Fruit fly (Drosophila melanogaster) whole organism, embryonic: ENCODE results near the gene Rab3-GAP.
A peak's percentile ranks its signal among the peaks of the same experiment; 100 is the strongest.

ENCODE experiments used
- Abd-B ChIP-seq: fragments of 200-800 bp; sonication (Bioruptor generic); optimal IDR thresholded peaks from 2 replicates; lab custom pipeline; 2018; ENCODE audit warnings: missing biosample characterization, mild to moderate bottlenecking, missing genetic modification characterization, moderate library complexity
- Aef1 ChIP-seq: fragments of 200-800 bp; sonication (Bioruptor generic); IDR thresholded peaks from 3 replicates; pipeline ENCODE4 v1.3.6; 2022; ENCODE audit warnings: missing biosample characterization, missing genetic modification characterization
- Awh ChIP-seq: fragments of 200-800 bp; sonication (Bioruptor generic); IDR thresholded peaks from 2 replicates; pipeline ENCODE4, ENCODE4 v1.3.6; 2022; ENCODE audit warnings: missing biosample characterization, missing genetic modification characterization
- CG11560 ChIP-seq: fragments of 200-800 bp; sonication (Bioruptor generic); IDR thresholded peaks from 3 replicates; pipeline ENCODE4 v1.3.6; 2022; ENCODE audit warnings: missing biosample characterization, missing genetic modification characterization
- CG14441 ChIP-seq: fragments of 200-800 bp; sonication (Bioruptor generic); IDR thresholded peaks from 2 replicates; pipeline ENCODE4 v1.3.6; 2022; ENCODE audit warnings: missing biosample characterization, missing genetic modification characterization
- CG14710 ChIP-seq: fragments of 200-800 bp; sonication (Bioruptor generic); optimal IDR thresholded peaks from 3 replicates; lab custom pipeline; 2019; ENCODE audit warnings: missing biosample characterization, mild to moderate bottlenecking, missing genetic modification characterization, moderate library complexity
- CG15514 ChIP-seq: fragments of 200-800 bp; sonication (Bioruptor generic); optimal IDR thresholded peaks from 3 replicates; lab custom pipeline; 2017; ENCODE audit warnings: missing biosample characterization, missing genetic modification characterization, mild to moderate bottlenecking, moderate library complexity, missing genetic modification reagents
- CG16813 ChIP-seq: fragments of 200-800 bp; sonication (Bioruptor generic); IDR thresholded peaks from 3 replicates; pipeline ENCODE4 v1.3.6; 2022; ENCODE audit warnings: missing biosample characterization, missing genetic modification characterization; ENCODE audit not compliant: partially characterized antibody
- CG17612 ChIP-seq: fragments of 200-800 bp; sonication (Bioruptor generic); IDR thresholded peaks from 2 replicates; pipeline ENCODE4 v1.3.6; 2022; ENCODE audit warnings: missing biosample characterization, missing genetic modification characterization
- CG18764 ChIP-seq: fragments of 200-800 bp; sonication (Bioruptor generic); optimal IDR thresholded peaks from 3 replicates; lab custom pipeline; 2016; ENCODE audit warnings: missing biosample characterization, missing genetic modification characterization
- CG2199 ChIP-seq: fragments of 200-800 bp; sonication (Bioruptor generic); IDR thresholded peaks from 3 replicates; pipeline ENCODE4 v1.3.6; 2022; ENCODE audit warnings: missing biosample characterization, missing genetic modification characterization
- CG31365 ChIP-seq: fragments of 200-800 bp; sonication (Bioruptor generic); optimal IDR thresholded peaks from 2 replicates; lab custom pipeline; 2018; ENCODE audit warnings: missing biosample characterization, mild to moderate bottlenecking, missing genetic modification characterization
- CG34224 ChIP-seq: fragments of 200-800 bp; sonication (Bioruptor generic); IDR thresholded peaks from 3 replicates; pipeline ENCODE4 v1.3.6; 2022; ENCODE audit warnings: missing biosample characterization, missing genetic modification characterization; ENCODE audit not compliant: partially characterized antibody
- CG4328 ChIP-seq: fragments of 200-800 bp; sonication (Bioruptor generic); optimal IDR thresholded peaks from 3 replicates; lab custom pipeline; 2017; ENCODE audit warnings: missing biosample characterization, missing genetic modification reagents, missing genetic modification characterization
- CG43689 ChIP-seq: fragments of 200-800 bp; sonication (Bioruptor generic); IDR thresholded peaks from 2 replicates; pipeline ENCODE4 v1.3.6; 2022; ENCODE audit warnings: missing biosample characterization, missing genetic modification characterization
- CG4820 ChIP-seq: fragments of 200-800 bp; sonication (Bioruptor generic); optimal IDR thresholded peaks from 3 replicates; lab custom pipeline; 2016; ENCODE audit warnings: missing biosample characterization, missing genetic modification characterization
- CG6272 ChIP-seq: fragments of 200-800 bp; sonication (Bioruptor generic); IDR thresholded peaks from 2 replicates; pipeline ENCODE4 v1.3.6; 2022; ENCODE audit warnings: missing biosample characterization, missing genetic modification characterization
- CG6654 ChIP-seq: fragments of 200-800 bp; sonication (Bioruptor generic); optimal IDR thresholded peaks from 2 replicates; lab custom pipeline; 2017; ENCODE audit warnings: missing biosample characterization, mild to moderate bottlenecking, missing genetic modification characterization
- CG6683 ChIP-seq: fragments of 200-800 bp; sonication (Bioruptor generic); optimal IDR thresholded peaks from 2 replicates; lab custom pipeline; 2017; ENCODE audit warnings: missing biosample characterization, mild to moderate bottlenecking, missing genetic modification characterization, missing genetic modification reagents
- D ChIP-seq, 2 experiments: fragments of 200-800 bp in 1 of 2; fragments of >200 bp in 1 of 2; sonication (Bioruptor generic) in 1 of 2; optimal IDR thresholded peaks; 2 replicates in 1 of 2; 3 replicates in 1 of 2; lab custom pipeline; 2017; ENCODE audit warnings: mild to moderate bottlenecking in 1 of 2, missing biosample characterization in 1 of 2, missing genetic modification characterization in 1 of 2, missing genetic modification reagents in 1 of 2
- Doc2 ChIP-seq: fragments of 200-800 bp; sonication (Bioruptor generic); IDR thresholded peaks from 2 replicates; pipeline ENCODE4 v1.3.6; 2022; ENCODE audit warnings: missing biosample characterization, missing genetic modification characterization
- ERR ChIP-seq: fragments of 200-800 bp; sonication (Bioruptor generic); optimal IDR thresholded peaks from 2 replicates; lab custom pipeline; 2016; ENCODE audit warnings: missing biosample characterization, missing genetic modification characterization
- Eip74EF ChIP-seq, 2 experiments: fragments of 200-800 bp in 1 of 2; fragments of >200 bp in 1 of 2; sonication (Bioruptor generic) in 1 of 2; optimal IDR thresholded peaks; 2 replicates each; lab custom pipeline; 2017 to 2019; ENCODE audit warnings: missing biosample characterization in 2 of 2, missing genetic modification characterization in 2 of 2, mild to moderate bottlenecking in 1 of 2, moderate library complexity in 1 of 2
- HHEX ChIP-seq: fragments of 200-800 bp; sonication (Bioruptor generic); optimal IDR thresholded peaks from 3 replicates; lab custom pipeline; 2017; ENCODE audit warnings: missing biosample characterization, mild to moderate bottlenecking, missing genetic modification characterization, missing genetic modification reagents
- Hr51 ChIP-seq, 2 experiments: fragments of 200-800 bp; sonication (Bioruptor generic); optimal IDR thresholded peaks; 2 replicates in 1 of 2; 3 replicates in 1 of 2; lab custom pipeline; 2016 to 2018; ENCODE audit warnings: missing biosample characterization in 2 of 2, missing genetic modification characterization in 2 of 2, mild to moderate bottlenecking in 1 of 2, moderate library complexity in 1 of 2
- Oli ChIP-seq: fragments of 200-800 bp; sonication (Bioruptor generic); optimal IDR thresholded peaks from 2 replicates; lab custom pipeline; 2018; ENCODE audit warnings: missing biosample characterization, mild to moderate bottlenecking, missing genetic modification characterization, moderate library complexity
- Sin3A ChIP-seq: fragments of >200 bp; optimal IDR thresholded peaks from 2 replicates; lab custom pipeline; 2018
- Stat92E ChIP-seq, 3 experiments: fragments of >200 bp in 2 of 3; fragments of 200-800 bp in 1 of 3; sonication (Bioruptor generic) in 1 of 3; optimal IDR thresholded peaks; 2 replicates each; lab custom pipeline; 2017 to 2019; ENCODE audit warnings: missing biosample characterization in 3 of 3, missing genetic modification characterization in 3 of 3, mild to moderate bottlenecking in 1 of 3, moderate library complexity in 1 of 3
- Trl ChIP-seq, 3 experiments: fragments of >200 bp in 2 of 3; fragments of 200-800 bp in 1 of 3; sonication (Bioruptor generic) in 1 of 3; optimal IDR thresholded peaks; 2 replicates in 1 of 3; 3 replicates in 2 of 3; lab custom pipeline; 2016 to 2017; ENCODE audit warnings: missing biosample characterization in 1 of 3, missing genetic modification characterization in 1 of 3
- Usf ChIP-seq: fragments of 200-800 bp; sonication (Bioruptor generic); optimal IDR thresholded peaks from 2 replicates; lab custom pipeline; 2017; ENCODE audit warnings: missing genotype, missing biosample characterization, missing genetic modification characterization
- br ChIP-seq: fragments of >200 bp; optimal IDR thresholded peaks from 2 replicates; lab custom pipeline; 2017
- cas ChIP-seq: fragments of 200-800 bp; sonication (Bioruptor generic); IDR thresholded peaks from 2 replicates; pipeline ENCODE4 v1.3.6; 2022; ENCODE audit warnings: missing biosample characterization, missing genetic modification characterization
- ci ChIP-seq: fragments of 200-800 bp; sonication (Bioruptor generic); IDR thresholded peaks from 3 replicates; pipeline ENCODE4 v1.3.6; 2022; ENCODE audit warnings: missing biosample characterization, missing genetic modification characterization
- da ChIP-seq: fragments of 200-800 bp; sonication (Bioruptor generic); optimal IDR thresholded peaks from 2 replicates; lab custom pipeline; 2016; ENCODE audit warnings: missing biosample characterization, missing genetic modification characterization
- danr ChIP-seq: fragments of 200-800 bp; sonication (Bioruptor generic); IDR thresholded peaks from 2 replicates; pipeline ENCODE4 v1.3.6; 2022; ENCODE audit warnings: missing biosample characterization, missing genetic modification characterization
- ham ChIP-seq: fragments of 200-800 bp; sonication (Bioruptor generic); IDR thresholded peaks from 2 replicates; pipeline ENCODE4 v1.3.6; 2022; ENCODE audit warnings: missing biosample characterization, missing genetic modification characterization
- hkb ChIP-seq, 2 experiments: fragments of 200-800 bp in 1 of 2; fragments of >200 bp in 1 of 2; sonication (Bioruptor generic) in 1 of 2; IDR thresholded peaks in 1 of 2; optimal IDR thresholded peaks in 1 of 2; 2 replicates each; pipeline versions ENCODE4 v1.3.6 to Lab custom; 2017 to 2022; ENCODE audit warnings: missing biosample characterization in 1 of 2, missing genetic modification characterization in 1 of 2
- kay ChIP-seq: fragments of 200-800 bp; sonication (Bioruptor generic); optimal IDR thresholded peaks from 2 replicates; lab custom pipeline; 2016; ENCODE audit warnings: missing biosample characterization, missing genetic modification characterization
- odd ChIP-seq: fragments of 200-800 bp; sonication (Bioruptor generic); optimal IDR thresholded peaks from 2 replicates; lab custom pipeline; 2017; ENCODE audit warnings: missing biosample characterization, mild to moderate bottlenecking, missing genetic modification characterization
- peb ChIP-seq: fragments of 200-800 bp; sonication (Bioruptor generic); IDR thresholded peaks from 2 replicates; pipeline ENCODE4 v1.3.6; 2022; ENCODE audit warnings: missing biosample characterization, missing genetic modification characterization
- pho ChIP-seq: fragments of 200-800 bp; sonication (Bioruptor generic); optimal IDR thresholded peaks from 2 replicates; lab custom pipeline; 2016; ENCODE audit warnings: missing biosample characterization, missing genetic modification characterization
- phol ChIP-seq: fragments of 200-800 bp; sonication (Bioruptor generic); optimal IDR thresholded peaks from 3 replicates; lab custom pipeline; 2018; ENCODE audit warnings: missing biosample characterization, mild to moderate bottlenecking, missing genetic modification characterization, moderate library complexity
- pros ChIP-seq: fragments of 200-800 bp; sonication (Bioruptor generic); optimal IDR thresholded peaks from 3 replicates; lab custom pipeline; 2019; ENCODE audit warnings: missing biosample characterization, mild to moderate bottlenecking, missing genetic modification characterization, moderate library complexity
- sens-2 ChIP-seq: fragments of 200-800 bp; sonication (Bioruptor generic); IDR thresholded peaks from 2 replicates; pipeline ENCODE4 v1.3.6; 2022; ENCODE audit warnings: missing biosample characterization, missing genetic modification characterization
- seq ChIP-seq: fragments of 200-800 bp; sonication (Bioruptor generic); IDR thresholded peaks from 2 replicates; pipeline ENCODE4 v1.3.6; 2022; ENCODE audit warnings: missing biosample characterization, missing genetic modification characterization
- tin ChIP-seq: fragments of 200-800 bp; sonication (Bioruptor generic); optimal IDR thresholded peaks from 3 replicates; lab custom pipeline; 2016; ENCODE audit warnings: missing biosample characterization, missing genetic modification characterization
- toy ChIP-seq: fragments of 200-800 bp; sonication (Bioruptor generic); IDR thresholded peaks from 2 replicates; pipeline ENCODE4 v1.3.6; 2022; ENCODE audit warnings: missing biosample characterization, missing genetic modification characterization
- zf30C ChIP-seq: fragments of 200-800 bp; sonication (Bioruptor generic); optimal IDR thresholded peaks from 3 replicates; lab custom pipeline; 2018; ENCODE audit warnings: missing biosample characterization, mild to moderate bottlenecking, missing genetic modification characterization

Gene Rab3-GAP

DNA sequence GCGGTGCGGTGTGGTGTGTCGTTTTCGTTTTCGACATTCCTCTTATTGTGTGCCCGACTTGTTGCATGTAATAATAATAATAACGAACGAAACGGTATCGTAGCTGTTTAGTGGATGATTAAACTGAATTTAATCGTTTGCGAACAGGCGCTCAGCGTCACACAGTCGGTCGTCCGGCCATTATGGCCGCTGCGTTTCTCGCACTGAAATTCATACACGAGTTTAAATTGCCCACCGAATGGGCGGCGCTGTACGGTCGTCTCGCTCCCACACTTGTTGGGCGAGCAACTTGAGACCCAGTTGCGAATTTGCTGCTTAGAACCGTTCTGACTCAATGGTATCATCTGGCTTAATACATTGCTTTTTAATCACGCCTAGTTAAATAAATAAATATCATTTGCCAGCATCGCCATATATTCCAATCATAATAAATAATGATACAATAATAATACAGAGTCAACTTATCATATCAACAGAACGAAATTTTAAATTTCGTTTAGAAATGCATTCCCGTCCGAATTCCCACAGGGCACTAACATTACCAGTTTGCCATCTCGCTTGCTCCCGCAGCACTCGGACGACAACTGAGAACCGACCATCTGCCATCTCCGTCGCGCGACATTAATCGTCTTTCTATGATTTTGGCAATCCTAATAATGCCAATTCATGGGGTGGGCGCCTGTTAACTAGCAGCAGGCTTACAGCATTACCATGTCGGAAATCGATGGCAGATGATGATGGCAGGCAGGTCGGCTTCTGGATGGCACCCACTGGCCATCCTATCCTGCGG, 51.9 kb downstream of the Rab3-GAP start (continued):
- TF ChIP-seq CG15514 (GFP tag; lab: Kevin White, UChicago) (peak; percentile 86), Stat92E (GFP tag; optimal IDR thresholded peaks at IDR 0.05; lab: Kevin White, UChicago) (no peak), CG4328 (peak; percentile 94), CG6272 (peak; percentile 86), phol (tag; lab: Kevin White, UChicago) (peak; percentile 91), tin (GFP tag; lab: Kevin White, UChicago) (peak; percentile 85), odd (GFP tag; lab: Kevin White, UChicago) (peak; percentile 50), CG31365 (tag; lab: Kevin White, UChicago) (peak; percentile 67), kay (peak; percentile 89), seq (GFP tag; lab: Robert Waterston, UW) (no peak), Aef1 (GFP tag; lab: Robert Waterston, UW) (no peak), CG4820 (GFP tag; lab: Kevin White, UChicago) (peak; percentile 72), ci (GFP tag; lab: Robert Waterston, UW) (no peak), CG18764 (GFP tag; lab: Kevin White, UChicago) (peak; percentile 80), Hr51 (GFP tag; optimal IDR thresholded peaks at IDR 0.05; lab: Kevin White, UChicago) (peak; percentile 71 to 92), pho (peak; percentile 90), HHEX (peak; percentile 89), Trl (optimal IDR thresholded peaks at IDR 0.05; lab: Kevin White, UChicago) (no peak), Trl (GFP tag; optimal IDR thresholded peaks at IDR 0.05; lab: Kevin White, UChicago) (peak; percentile 38), peb (GFP tag; lab: Robert Waterston, UW) (no peak), CG14710 (tag; lab: Kevin White, UChicago) (peak; percentile 86), CG43689 (no peak), zf30C (GFP tag; lab: Kevin White, UChicago) (no peak), CG16813 (no peak), ham (no peak), da (GFP tag; lab: Kevin White, UChicago) (no peak), CG11560 (tag; lab: Robert Waterston, UW) (no peak), Abd-B (GFP tag; lab: Kevin White, UChicago) (peak; percentile 83), Sin3A (lab: Kevin White, UChicago) (no peak), Doc2 (GFP tag; lab: Robert Waterston, UW) (no peak), sens-2 (GFP tag; lab: Robert Waterston, UW) (no peak), pros (GFP tag; lab: Kevin White, UChicago) (no peak), danr (GFP tag; lab: Robert Waterston, UW) (no peak), hkb (optimal IDR thresholded peaks at IDR 0.05; lab: Kevin White, UChicago) (peak; percentile 43), hkb (GFP tag; IDR thresholded peaks at IDR 0.05; lab: Robert Waterston, UW) (no peak), D (optimal IDR thresholded peaks at IDR 0.05; lab: Kevin White, UChicago) (no peak), D (GFP tag; optimal IDR thresholded peaks at IDR 0.05; lab: Kevin White, UChicago) (peak; percentile 78), br (lab: Kevin White, UChicago) (no peak), CG14441 (GFP tag; lab: Robert Waterston, UW) (no peak), CG6654 (peak; percentile 70), Usf (GFP tag; lab: Kevin White, UChicago) (peak; percentile 87), cas (GFP tag; lab: Robert Waterston, UW) (no peak), CG2199 (GFP tag; lab: Robert Waterston, UW) (no peak), Eip74EF (GFP tag; optimal IDR thresholded peaks at IDR 0.05; lab: Kevin White, UChicago) (peak in 1 of 2 experiments; percentile 26), CG17612 (no peak), Awh (GFP tag; lab: Robert Waterston, UW) (no peak), Oli (peak; percentile 95), toy (GFP tag; lab: Robert Waterston, UW) (no peak), CG6683 (peak; percentile 83), ERR (GFP tag; lab: Kevin White, UChicago) (no peak), CG34224 (no peak)
